Fruit fly (Drosophila melanogaster) whole organism, wandering third instar larva: ENCODE data around the gene CG40439.
"Not testable (repeated sequence)": the region's sequence is repeated elsewhere in the genome, so short reads cannot be mapped to it uniquely, and the experiment has no call there.

Experiments used
- CG32264 ChIP-seq: fragments of 200-800 bp; sonication (Bioruptor generic); optimal IDR thresholded peaks from 2 replicates; lab custom pipeline; 2016; ENCODE audit warnings: missing biosample characterization, missing genetic modification characterization
- CrebA ChIP-seq: fragments of 200-800 bp; sonication (Bioruptor generic); optimal IDR thresholded peaks from 2 replicates; lab custom pipeline; 2016; ENCODE audit warnings: missing biosample characterization, mild to moderate bottlenecking, missing genetic modification characterization, borderline replicate concordance
- Hnf4 ChIP-seq: fragments of 200-800 bp; sonication (Bioruptor generic); optimal IDR thresholded peaks from 2 replicates; lab custom pipeline; 2016; ENCODE audit warnings: missing biosample characterization, mild to moderate bottlenecking, missing genetic modification characterization
- Hr78 ChIP-seq: fragments of >200 bp; optimal IDR thresholded peaks from 2 replicates; lab custom pipeline; 2017; ENCODE audit warnings: missing biosample characterization, missing genetic modification characterization
- Hr83 ChIP-seq: fragments of 200-300 bp; sonication (Bioruptor generic); optimal IDR thresholded peaks from 2 replicates; lab custom pipeline; 2016; ENCODE audit warnings: missing biosample characterization, mild to moderate bottlenecking, missing genetic modification characterization, moderate library complexity; ENCODE audit not compliant: poor library complexity, severe bottlenecking
- Jra ChIP-seq: sonication (Bioruptor generic); optimal IDR thresholded peaks from 2 replicates; lab custom pipeline; 2016; ENCODE audit warnings: missing biosample characterization, missing genetic modification characterization
- Mio ChIP-seq: sonication (Bioruptor generic); optimal IDR thresholded peaks from 2 replicates; lab custom pipeline; 2016; ENCODE audit warnings: missing biosample characterization, missing genetic modification characterization
- Myc ChIP-seq: fragments of >200 bp; optimal IDR thresholded peaks from 2 replicates; lab custom pipeline; 2017
- N ChIP-seq: fragments of >200 bp; optimal IDR thresholded peaks from 2 replicates; lab custom pipeline; 2018; ENCODE audit warnings: missing biosample characterization, missing external identifiers, missing genetic modification characterization
- Vsx2 ChIP-seq: fragments of 200-300, 225-300 bp; sonication (Bioruptor generic); optimal IDR thresholded peaks from 2 replicates; lab custom pipeline; 2018; ENCODE audit warnings: missing biosample characterization, missing genetic modification characterization; ENCODE audit not compliant: partially characterized antibody
- br ChIP-seq: fragments of 200-800 bp; sonication (Bioruptor generic); optimal IDR thresholded peaks from 2 replicates; lab custom pipeline; 2016; ENCODE audit warnings: missing biosample characterization, missing genetic modification characterization
- dl ChIP-seq, 2 experiments: fragments of 175-275, 200-275 bp in 1 of 2; fragments of 200-275 bp in 1 of 2; sonication (Bioruptor generic); optimal IDR thresholded peaks; lab custom pipeline; 2018; ENCODE audit warnings: mild to moderate bottlenecking in 2 of 2, missing biosample characterization in 2 of 2, missing genetic modification characterization in 2 of 2, moderate library complexity in 2 of 2; ENCODE audit not compliant: partially characterized antibody in 2 of 2, insufficient read depth in 1 of 2
- dmrt93B ChIP-seq: fragments of 200-800 bp; sonication (Bioruptor generic); optimal IDR thresholded peaks from 2 replicates; lab custom pipeline; 2018; ENCODE audit warnings: missing biosample characterization, mild to moderate bottlenecking, missing genetic modification characterization
- dsf ChIP-seq: sonication (Bioruptor generic); optimal IDR thresholded peaks from 2 replicates; lab custom pipeline; 2016; ENCODE audit warnings: missing biosample characterization, missing genetic modification characterization, borderline replicate concordance
- fru ChIP-seq: fragments of 200-800 bp; sonication (Bioruptor generic); optimal IDR thresholded peaks from 3 replicates; lab custom pipeline; 2016; ENCODE audit warnings: missing biosample characterization, mild to moderate bottlenecking, missing genetic modification characterization
- jim ChIP-seq: fragments of 175-275, 200-325 bp; sonication (Bioruptor generic); optimal IDR thresholded peaks from 2 replicates; lab custom pipeline; 2016; ENCODE audit warnings: missing biosample characterization, mild to moderate bottlenecking, missing genetic modification characterization
- lola ChIP-seq: fragments of >200 bp; optimal IDR thresholded peaks from 2 replicates; lab custom pipeline; 2017; ENCODE audit warnings: missing biosample characterization, missing genetic modification characterization
- rgr ChIP-seq: fragments of 200-800 bp; sonication (Bioruptor generic); optimal IDR thresholded peaks from 3 replicates; lab custom pipeline; 2016; ENCODE audit warnings: missing biosample characterization, mild to moderate bottlenecking, missing genetic modification characterization
- sv ChIP-seq: fragments of 200-800 bp; sonication (Bioruptor generic); optimal IDR thresholded peaks from 3 replicates; lab custom pipeline; 2016; ENCODE audit warnings: missing biosample characterization, missing genetic modification characterization
- woc ChIP-seq: sonication (Bioruptor generic); optimal IDR thresholded peaks from 2 replicates; lab custom pipeline; 2016; ENCODE audit warnings: missing biosample characterization, mild to moderate bottlenecking, missing genetic modification characterization

The CG40439 gene

dm6 chr2L:22798269-22798668 lies at the start of gene CG40439:
TSS of gene CG40439 (minus strand) at chr2L:22798276.
- not testable (repeated sequence) for TF ChIP-seq Hr83, lola, Hnf4 (GFP tag; lab: Kevin White, UChicago)

dm6 chr2L:22843920-22844319 lies 45.8 kb upstream of the CG40439 start, which contains the start of gene CG17715:
TSS of gene CG17715 (plus strand) at chr2L:22844220.
- not testable (repeated sequence) for TF ChIP-seq N (GFP tag; lab: Kevin White, UChicago); Mio (GFP tag; lab: Kevin White, UChicago); Myc (lab: Kevin White, UChicago)
- TF ChIP-seq, all 38 proteins: peak for 0; not testable (repeated sequence) for 38

- no peak for TF ChIP-seq CG32264 (GFP tag; lab: Kevin White, UChicago)
- TF ChIP-seq rgr (GFP tag; lab: Kevin White, UChicago), result no peak
- no peak for TF ChIP-seq Mio (GFP tag; lab: Kevin White, UChicago)
Observed at dm6 chr2L:22758159-22758558, 39.9 kb downstream of the CG40439 start.

- TF ChIP-seq sv (GFP tag; lab: Kevin White, UChicago) (no peak), br (no peak), dl (GFP tag; optimal IDR thresholded peaks at IDR 0.05; lab: Kevin White, UChicago; ENCODE audit: insufficient read depth in 1 of 2, partially characterized antibody in 2 of 2) (no peak), dmrt93B (no peak), Hnf4 (GFP tag; lab: Kevin White, UChicago) (no peak), rgr (GFP tag; lab: Kevin White, UChicago) (no peak), N (GFP tag; lab: Kevin White, UChicago) (no peak), CrebA (no peak), Hr78 (no peak), Vsx2 (no peak), Jra (GFP tag; lab: Kevin White, UChicago) (no peak), dsf (no peak), Myc (lab: Kevin White, UChicago) (no peak), jim (no peak), woc (no peak), fru (no peak)
Observed at dm6 chr2L:22756281-22756680, 41.8 kb downstream of the CG40439 start, which contains the start of gene CG40006. TSS of gene CG40006 (minus strand) at chr2L:22756349.
